Worm (Caenorhabditis elegans) whole organism, L1 larva: ENCODE results near the gene C26F1.1.

Experiments used
- alr-1 ChIP-seq: fragments of 200-800 bp; sonication (Bioruptor generic); optimal IDR thresholded peaks from 2 replicates; lab custom pipeline; 2018; ENCODE audit warnings: borderline replicate concordance, mild to moderate bottlenecking, missing genetic modification characterization, missing compliant biosample characterization
- egl-27 ChIP-seq, 2 experiments: fragments of 150-350 bp in 1 of 2; sonication (generic microtip); optimal IDR thresholded peaks; 3 replicates each; lab custom pipeline; 2017 to 2018; ENCODE audit warnings: missing biosample characterization in 2 of 2, missing genetic modification characterization in 2 of 2, missing genetic modification reagents in 2 of 2
- nhr-12 ChIP-seq: sonication (generic microtip); optimal IDR thresholded peaks from 2 replicates; lab custom pipeline; 2017; ENCODE audit warnings: missing biosample characterization, missing genetic modification characterization
- rnt-1 ChIP-seq: sonication (generic microtip); optimal IDR thresholded peaks from 2 replicates; lab custom pipeline; 2016; ENCODE audit warnings: mild to moderate bottlenecking, missing genetic modification characterization, moderate library complexity, missing compliant biosample characterization
- zag-1 ChIP-seq: fragments of 150-350 bp; optimal IDR thresholded peaks from 2 replicates; lab custom pipeline; 2014; ENCODE audit warnings: missing biosample characterization, missing genetic modification characterization
- ztf-11 ChIP-seq, 2 experiments: sonication (generic microtip); optimal IDR thresholded peaks; 2 replicates each; lab custom pipeline; 2016 to 2017; ENCODE audit warnings: missing genetic modification characterization in 2 of 2, missing biosample characterization in 1 of 2, missing compliant biosample characterization in 1 of 2

DNA sequence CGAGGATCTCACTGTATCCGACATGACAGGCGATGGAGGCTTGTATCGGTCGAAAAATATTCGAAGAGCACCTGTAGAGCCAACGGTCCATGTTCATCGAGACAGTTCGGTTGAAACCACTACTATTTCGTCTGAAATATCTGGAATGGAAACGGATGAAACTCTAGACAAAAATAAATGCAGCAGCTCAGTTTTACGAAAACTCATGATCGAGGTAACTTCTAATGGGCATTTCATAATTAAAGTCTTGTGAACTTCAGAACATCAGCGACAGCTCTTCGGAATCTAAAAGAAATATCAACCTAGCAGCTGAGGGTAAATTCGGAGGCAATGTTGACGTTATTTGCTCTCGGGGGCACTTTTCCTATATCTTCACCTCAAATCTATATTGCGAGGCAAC, 10.0 kb upstream of the C26F1.1 start:
- TF ChIP-seq zag-1 (tag; lab: Kevin White, UChicago) (no peak), ztf-11 (tag; optimal IDR thresholded peaks at IDR 0.05; lab: Kevin White, UChicago) (no peak), alr-1 (tag; lab: Kevin White, UChicago) (no peak), rnt-1 (tag; lab: Kevin White, UChicago) (no peak), nhr-12 (tag; lab: Kevin White, UChicago) (no peak), egl-27 (tag; optimal IDR thresholded peaks at IDR 0.05; lab: Kevin White, UChicago) (no peak)
